Fruit fly (Drosophila melanogaster) whole organism, embryonic: Measurements from ENCODE around the gene Ptp69D.
A peak's percentile ranks its signal among the peaks of the same experiment; 100 is the strongest.

ENCODE experiments used
- Asciz ChIP-seq: fragments of 200-800 bp; sonication (Bioruptor generic); optimal IDR thresholded peaks from 2 replicates; lab custom pipeline; 2017; ENCODE audit warnings: missing biosample characterization, mild to moderate bottlenecking, missing genetic modification characterization, missing genetic modification reagents
- BEAF-32 ChIP-seq: fragments of 200-800 bp; sonication (Bioruptor generic); optimal IDR thresholded peaks from 3 replicates; lab custom pipeline; 2017; ENCODE audit warnings: missing biosample characterization, missing genetic modification characterization, mild to moderate bottlenecking, moderate library complexity, missing genetic modification reagents
- Bgb ChIP-seq: fragments of 200-800 bp; sonication (Bioruptor generic); IDR thresholded peaks from 2 replicates; pipeline ENCODE4 v1.3.6; 2022; ENCODE audit warnings: missing biosample characterization, missing genetic modification characterization; ENCODE audit not compliant: partially characterized antibody
- BtbVII ChIP-seq: fragments of 200-800 bp; sonication (Bioruptor generic); optimal IDR thresholded peaks from 3 replicates; lab custom pipeline; 2017; ENCODE audit warnings: missing biosample characterization, mild to moderate bottlenecking, missing genetic modification characterization
- CG10209 ChIP-seq: fragments of 200-800 bp; sonication (Bioruptor generic); optimal IDR thresholded peaks from 3 replicates; lab custom pipeline; 2017; ENCODE audit warnings: missing biosample characterization, mild to moderate bottlenecking, missing genetic modification characterization, missing genetic modification reagents
- CG10431 ChIP-seq: fragments of 200-800 bp; sonication (Bioruptor generic); optimal IDR thresholded peaks from 3 replicates; lab custom pipeline; 2018; ENCODE audit warnings: missing biosample characterization, mild to moderate bottlenecking, missing genetic modification characterization
- CG11696 ChIP-seq: fragments of 200-800 bp; sonication (Bioruptor generic); IDR thresholded peaks from 2 replicates; pipeline ENCODE4 v1.3.6; 2022; ENCODE audit warnings: missing biosample characterization, missing genetic modification characterization
- CG12942 ChIP-seq: fragments of 200-800 bp; sonication (Bioruptor generic); optimal IDR thresholded peaks from 3 replicates; lab custom pipeline; 2016; ENCODE audit warnings: missing biosample characterization, missing genetic modification characterization
- CG13123 ChIP-seq: fragments of 200-800 bp; sonication (Bioruptor generic); optimal IDR thresholded peaks from 2 replicates; lab custom pipeline; 2016; ENCODE audit warnings: missing biosample characterization, missing genetic modification characterization
- CG13894 ChIP-seq: fragments of 200-800 bp; sonication (Bioruptor generic); optimal IDR thresholded peaks from 3 replicates; lab custom pipeline; 2018; ENCODE audit warnings: missing biosample characterization, mild to moderate bottlenecking, missing genetic modification characterization, moderate library complexity
- CG14441 ChIP-seq: fragments of 200-800 bp; sonication (Bioruptor generic); IDR thresholded peaks from 2 replicates; pipeline ENCODE4 v1.3.6; 2022; ENCODE audit warnings: missing biosample characterization, missing genetic modification characterization
- CG14710 ChIP-seq: fragments of 200-800 bp; sonication (Bioruptor generic); optimal IDR thresholded peaks from 3 replicates; lab custom pipeline; 2019; ENCODE audit warnings: missing biosample characterization, mild to moderate bottlenecking, missing genetic modification characterization, moderate library complexity
- CG15269 ChIP-seq: fragments of 200-800 bp; sonication (Bioruptor generic); optimal IDR thresholded peaks from 2 replicates; lab custom pipeline; 2018; ENCODE audit warnings: missing biosample characterization, mild to moderate bottlenecking, missing genetic modification characterization, moderate library complexity
- CG1647 ChIP-seq: fragments of 200-800 bp; sonication (Bioruptor generic); optimal IDR thresholded peaks from 3 replicates; lab custom pipeline; 2016; ENCODE audit warnings: missing biosample characterization, missing genetic modification characterization
- CG17328 ChIP-seq: fragments of 200-800 bp; sonication (Bioruptor generic); IDR thresholded peaks from 2 replicates; pipeline ENCODE4 v1.3.6; 2022; ENCODE audit warnings: missing biosample characterization, missing genetic modification characterization
- CG17612 ChIP-seq: fragments of 200-800 bp; sonication (Bioruptor generic); IDR thresholded peaks from 2 replicates; pipeline ENCODE4 v1.3.6; 2022; ENCODE audit warnings: missing biosample characterization, missing genetic modification characterization
- CG31224 ChIP-seq: fragments of 200-800 bp; sonication (Bioruptor generic); IDR thresholded peaks from 2 replicates; pipeline ENCODE4 v1.3.6; 2022; ENCODE audit warnings: missing biosample characterization, missing genetic modification characterization
- CG31365 ChIP-seq: fragments of 200-800 bp; sonication (Bioruptor generic); optimal IDR thresholded peaks from 2 replicates; lab custom pipeline; 2018; ENCODE audit warnings: missing biosample characterization, mild to moderate bottlenecking, missing genetic modification characterization
- CG3407 ChIP-seq: fragments of 200-800 bp; sonication (Bioruptor generic); optimal IDR thresholded peaks from 2 replicates; lab custom pipeline; 2018; ENCODE audit warnings: missing biosample characterization, mild to moderate bottlenecking, missing genetic modification characterization
- CG4404 ChIP-seq: fragments of 200-800 bp; sonication (Bioruptor generic); IDR thresholded peaks from 2 replicates; pipeline ENCODE4 v1.3.6; 2022; ENCODE audit warnings: missing biosample characterization, missing genetic modification characterization
- CG4730 ChIP-seq: fragments of 200-800 bp; sonication (Bioruptor generic); IDR thresholded peaks from 2 replicates; pipeline ENCODE4 v1.3.6; 2022; ENCODE audit warnings: missing biosample characterization, missing genetic modification characterization
- CG5180 ChIP-seq: fragments of 200-800 bp; sonication (Bioruptor generic); optimal IDR thresholded peaks from 3 replicates; lab custom pipeline; 2017; ENCODE audit warnings: missing biosample characterization, missing genetic modification characterization, mild to moderate bottlenecking, moderate library complexity, missing genetic modification reagents
- CG5953 ChIP-seq: fragments of 200-800 bp; sonication (Bioruptor generic); IDR thresholded peaks from 2 replicates; pipeline ENCODE4 v1.3.6; 2022; ENCODE audit warnings: missing biosample characterization, missing genetic modification characterization
- CG6765 ChIP-seq: fragments of 200-800 bp; sonication (Bioruptor generic); optimal IDR thresholded peaks from 3 replicates; lab custom pipeline; 2017; ENCODE audit warnings: missing biosample characterization, mild to moderate bottlenecking, missing genetic modification characterization
- CG7839 ChIP-seq: fragments of 200-800 bp; sonication (Bioruptor generic); optimal IDR thresholded peaks from 3 replicates; lab custom pipeline; 2018; ENCODE audit warnings: missing biosample characterization, mild to moderate bottlenecking, missing genetic modification characterization, moderate library complexity
- CG7987 ChIP-seq: fragments of 200-800 bp; sonication (Bioruptor generic); optimal IDR thresholded peaks from 2 replicates; lab custom pipeline; 2018; ENCODE audit warnings: missing biosample characterization, mild to moderate bottlenecking, missing genetic modification characterization, moderate library complexity
- CG8290 ChIP-seq, 3 experiments: fragments of 200-800 bp; sonication (Bioruptor generic); optimal IDR thresholded peaks; 2 replicates each; lab custom pipeline; 2016 to 2019; ENCODE audit warnings: missing biosample characterization in 3 of 3, missing genetic modification characterization in 3 of 3, mild to moderate bottlenecking in 2 of 3, moderate library complexity in 1 of 3
- CG9797 ChIP-seq: fragments of 200-800 bp; sonication (Bioruptor generic); optimal IDR thresholded peaks from 3 replicates; lab custom pipeline; 2018; ENCODE audit warnings: missing biosample characterization, mild to moderate bottlenecking, missing genetic modification characterization
- CkIIα-i1 ChIP-seq: fragments of 200-800 bp; sonication (Bioruptor generic); IDR thresholded peaks from 2 replicates; pipeline ENCODE4 v1.3.6; 2022; ENCODE audit warnings: missing biosample characterization, missing genetic modification characterization
- Dbx ChIP-seq: fragments of 200-800 bp; sonication (Bioruptor generic); IDR thresholded peaks from 3 replicates; pipeline ENCODE4 v1.3.6; 2022; ENCODE audit warnings: missing biosample characterization, missing genetic modification characterization
- E2f1 ChIP-seq: fragments of 200-800 bp; sonication (Bioruptor generic); IDR thresholded peaks from 2 replicates; pipeline ENCODE4 v1.3.6; 2022; ENCODE audit warnings: missing biosample characterization, missing genetic modification characterization
- Fer1 ChIP-seq: fragments of 200-800 bp; sonication (Bioruptor generic); optimal IDR thresholded peaks from 2 replicates; lab custom pipeline; 2017; ENCODE audit warnings: missing biosample characterization, mild to moderate bottlenecking, missing genetic modification characterization
- HLH3B ChIP-seq: fragments of 200-800 bp; sonication (Bioruptor generic); IDR thresholded peaks from 2 replicates; pipeline ENCODE4 v1.3.6; 2022; ENCODE audit warnings: missing biosample characterization, missing genetic modification characterization
- Hr51 ChIP-seq, 2 experiments: fragments of 200-800 bp; sonication (Bioruptor generic); optimal IDR thresholded peaks; 2 replicates in 1 of 2; 3 replicates in 1 of 2; lab custom pipeline; 2016 to 2018; ENCODE audit warnings: missing biosample characterization in 2 of 2, missing genetic modification characterization in 2 of 2, mild to moderate bottlenecking in 1 of 2, moderate library complexity in 1 of 2
- YL-1 ChIP-seq: fragments of 200-800 bp; sonication (Bioruptor generic); optimal IDR thresholded peaks from 3 replicates; lab custom pipeline; 2017; ENCODE audit warnings: missing biosample characterization, mild to moderate bottlenecking, missing genetic modification characterization
- ac ChIP-seq: fragments of 200-800 bp; sonication (Bioruptor generic); optimal IDR thresholded peaks from 3 replicates; lab custom pipeline; 2017; ENCODE audit warnings: missing biosample characterization, mild to moderate bottlenecking, missing genetic modification characterization
- al ChIP-seq: fragments of 200-800 bp; sonication (Bioruptor generic); IDR thresholded peaks from 2 replicates; pipeline ENCODE4 v1.3.6; 2022; ENCODE audit warnings: missing biosample characterization, missing genetic modification characterization
- ara ChIP-seq: fragments of 200-800 bp; sonication (Bioruptor generic); IDR thresholded peaks from 2 replicates; pipeline ENCODE4 v1.3.6; 2022; ENCODE audit warnings: missing biosample characterization, missing genetic modification characterization
- ash1 ChIP-seq: fragments of 200-800 bp; sonication (Bioruptor generic); optimal IDR thresholded peaks from 2 replicates; lab custom pipeline; 2018; ENCODE audit warnings: missing biosample characterization, mild to moderate bottlenecking, missing genetic modification characterization
- bab2 ChIP-seq: fragments of 200-800 bp; sonication (Bioruptor generic); optimal IDR thresholded peaks from 2 replicates; lab custom pipeline; 2016; ENCODE audit warnings: missing biosample characterization, missing genetic modification characterization
- bcd ChIP-seq: fragments of 200-800 bp; sonication (Bioruptor generic); optimal IDR thresholded peaks from 2 replicates; lab custom pipeline; 2017; ENCODE audit warnings: missing biosample characterization, mild to moderate bottlenecking, missing genetic modification characterization
- dati ChIP-seq: fragments of 200-800 bp; sonication (Bioruptor generic); IDR thresholded peaks from 2 replicates; pipeline ENCODE4 v1.3.6; 2022; ENCODE audit warnings: missing biosample characterization, missing genetic modification characterization
- fd3F ChIP-seq: fragments of 200-800 bp; sonication (Bioruptor generic); optimal IDR thresholded peaks from 2 replicates; lab custom pipeline; 2018; ENCODE audit warnings: missing biosample characterization, mild to moderate bottlenecking, missing genetic modification characterization, moderate library complexity
- nerfin-2 ChIP-seq: fragments of 200-800 bp; sonication (Bioruptor generic); IDR thresholded peaks from 2 replicates; pipeline ENCODE4 v1.3.6; 2022; ENCODE audit warnings: missing biosample characterization, missing genetic modification characterization; ENCODE audit not compliant: partially characterized antibody
- pan ChIP-seq, 4 experiments: fragments of >200 bp in 3 of 4; fragments of 200-800 bp in 1 of 4; sonication (Bioruptor generic) in 1 of 4; optimal IDR thresholded peaks in 3 of 4; IDR thresholded peaks in 1 of 4; 2 replicates each; pipeline versions ENCODE4 v1.3.6 to Lab custom; 2017 to 2022; ENCODE audit warnings: missing biosample characterization in 2 of 4, missing genetic modification characterization in 2 of 4, mixed read lengths in 1 of 4
- phol ChIP-seq: fragments of 200-800 bp; sonication (Bioruptor generic); optimal IDR thresholded peaks from 3 replicates; lab custom pipeline; 2018; ENCODE audit warnings: missing biosample characterization, mild to moderate bottlenecking, missing genetic modification characterization, moderate library complexity
- slp2 ChIP-seq: fragments of 200-800 bp; sonication (Bioruptor generic); optimal IDR thresholded peaks from 2 replicates; lab custom pipeline; 2016; ENCODE audit warnings: missing biosample characterization, missing genetic modification characterization
- stwl ChIP-seq: fragments of 200-800 bp; sonication (Bioruptor generic); optimal IDR thresholded peaks from 3 replicates; lab custom pipeline; 2018; ENCODE audit warnings: missing biosample characterization, mild to moderate bottlenecking, missing genetic modification characterization, moderate library complexity
- tgo ChIP-seq: fragments of 200-800 bp; sonication (Bioruptor generic); IDR thresholded peaks from 3 replicates; pipeline ENCODE4 v1.3.6; 2022; ENCODE audit warnings: missing biosample characterization, missing genetic modification characterization
- yki ChIP-seq: fragments of >200 bp; optimal IDR thresholded peaks from 3 replicates; lab custom pipeline; 2018
- zfh2 ChIP-seq: fragments of 200-800 bp; sonication (Bioruptor generic); optimal IDR thresholded peaks from 2 replicates; lab custom pipeline; 2016; ENCODE audit warnings: missing biosample characterization, missing genetic modification characterization

The Ptp69D gene

dm6 chr3L:12741608-12742007, 6.9 kb downstream of the Ptp69D start, which contains the start of gene CG32112 (continued):
- no peak for TF ChIP-seq al (GFP tag; lab: Robert Waterston, UW)
- TF ChIP-seq CG11696 (GFP tag; lab: Robert Waterston, UW), result no peak
- TF ChIP-seq CG4404, result no peak
- 0 out of 3 replicates have a peak, but pooled peaks have one; percentile 7 for TF ChIP-seq Dbx (GFP tag; lab: Robert Waterston, UW)
- no peak for TF ChIP-seq CG31224
- TF ChIP-seq CG4730, result no peak
- TF ChIP-seq zfh2 (GFP tag; lab: Kevin White, UChicago), result peak; percentile 13
- TF ChIP-seq nerfin-2, result peak; percentile 64; the same call in 1 of the 2 replicates
- TF ChIP-seq Asciz (GFP tag; lab: Kevin White, UChicago), result no peak
- no peak for TF ChIP-seq CG7987 (GFP tag; lab: Kevin White, UChicago)
- peak; percentile 69 for TF ChIP-seq stwl (tag; lab: Kevin White, UChicago)
- peak; percentile 5 for TF ChIP-seq Fer1
- TF ChIP-seq CG9797 (GFP tag; lab: Kevin White, UChicago), result no peak
- no peak for TF ChIP-seq CG8290 (GFP tag; optimal IDR thresholded peaks at IDR 0.05; lab: Kevin White, UChicago)
- no peak for TF ChIP-seq CG8290 (tag; optimal IDR thresholded peaks at IDR 0.05; lab: Kevin White, UChicago)
- TF ChIP-seq fd3F (GFP tag; lab: Kevin White, UChicago), result no peak
- no peak for TF ChIP-seq CG10431
- TF ChIP-seq CG15269 (tag; lab: Kevin White, UChicago), result no peak
- no peak for TF ChIP-seq Hr51 (GFP tag; optimal IDR thresholded peaks at IDR 0.05; lab: Kevin White, UChicago)
- TF ChIP-seq pan (optimal IDR thresholded peaks at IDR 0.05; lab: Kevin White, UChicago), result no peak
- TF ChIP-seq pan (GFP tag; optimal IDR thresholded peaks at IDR 0.05 in 1 of 2, IDR thresholded peaks at IDR 0.05 in 1 of 2), result no peak
- no peak for TF ChIP-seq CG3407 (GFP tag; lab: Kevin White, UChicago)
- no peak for TF ChIP-seq CG6765 (GFP tag; lab: Kevin White, UChicago)
- TF ChIP-seq BEAF-32 (GFP tag; lab: Kevin White, UChicago), result peak; percentile 74
- TF ChIP-seq HLH3B (GFP tag; lab: Robert Waterston, UW), result no peak
- no peak for TF ChIP-seq dati (GFP tag; lab: Robert Waterston, UW)
- TF ChIP-seq bab2 (GFP tag; lab: Kevin White, UChicago), result no peak
- peak; percentile 62 for TF ChIP-seq CG14710 (tag; lab: Kevin White, UChicago)
- TF ChIP-seq CG10209 (GFP tag; lab: Kevin White, UChicago), result no peak
- TF ChIP-seq CG13123 (GFP tag; lab: Kevin White, UChicago), result peak; percentile 5
- TF ChIP-seq ac (GFP tag; lab: Kevin White, UChicago), result no peak
- TF ChIP-seq CG14441 (GFP tag; lab: Robert Waterston, UW), result no peak
- TF ChIP-seq CG12942 (GFP tag; lab: Kevin White, UChicago), result no peak
- no peak for TF ChIP-seq CG5180
- TF ChIP-seq CG31365 (tag; lab: Kevin White, UChicago), result no peak
- TF ChIP-seq yki (lab: Kevin White, UChicago), result no peak
- no peak for TF ChIP-seq CG13894 (tag; lab: Kevin White, UChicago)
- TF ChIP-seq slp2 (GFP tag; lab: Kevin White, UChicago), result no peak
- no peak for TF ChIP-seq CkIIα-i1 (GFP tag; lab: Robert Waterston, UW)
- TF ChIP-seq CG17612 (GFP tag; lab: Robert Waterston, UW), result no peak
- TF ChIP-seq Bgb (GFP tag; lab: Robert Waterston, UW), result peak; percentile 70
- no peak for TF ChIP-seq tgo
- no peak for TF ChIP-seq CG7839 (tag; lab: Kevin White, UChicago)
- TF ChIP-seq E2f1 (GFP tag; lab: Robert Waterston, UW), result no peak
- peak; percentile 57 for TF ChIP-seq YL-1 (GFP tag; lab: Kevin White, UChicago)
- no peak for TF ChIP-seq ara (GFP tag; lab: Robert Waterston, UW)
- no peak for TF ChIP-seq bcd
- no peak for TF ChIP-seq CG17328 (GFP tag; lab: Robert Waterston, UW)
- no peak for TF ChIP-seq BtbVII (GFP tag; lab: Kevin White, UChicago)
- TF ChIP-seq phol (tag; lab: Kevin White, UChicago), result peak; percentile 11
- no peak for TF ChIP-seq CG5953
- no peak for TF ChIP-seq ash1 (GFP tag; lab: Kevin White, UChicago)
- TF ChIP-seq CG1647 (GFP tag; lab: Kevin White, UChicago), result no peak
